Worm (Caenorhabditis elegans) whole organism, mixed stage, embryonic: ENCODE measurements around the gene catp-4.

Experiments
- bed-3 ChIP-seq: fragments of 200-800 bp; sonication (Bioruptor generic); optimal IDR thresholded peaks from 3 replicates; lab custom pipeline; 2018; ENCODE audit warnings: mild to moderate bottlenecking, missing genetic modification characterization, moderate library complexity, missing compliant biosample characterization
- elt-1 ChIP-seq: sonication (generic microtip); optimal IDR thresholded peaks from 2 replicates; lab custom pipeline; 2017; ENCODE audit warnings: missing genetic modification characterization, mild to moderate bottlenecking, missing compliant biosample characterization, antibody characterized with exemption, moderate library complexity, borderline replicate concordance; ENCODE audit not compliant: insufficient read depth
- hlh-1 ChIP-seq: fragments of 150-350 bp; optimal IDR thresholded peaks from 2 replicates; lab custom pipeline; 2014; ENCODE audit warnings: missing biosample characterization, missing genetic modification reagents, missing genetic modification characterization
- lin-13 ChIP-seq: fragments of 150-350 bp; optimal IDR thresholded peaks from 2 replicates; lab custom pipeline; 2014; ENCODE audit warnings: missing biosample characterization, missing genetic modification characterization
- mep-1 ChIP-seq: fragments of 150-350 bp; optimal IDR thresholded peaks from 2 replicates; lab custom pipeline; 2017; ENCODE audit warnings: missing biosample characterization, missing genetic modification reagents, missing genetic modification characterization, inconsistent platforms
- nhr-12 ChIP-seq: fragments of 150-350 bp; optimal IDR thresholded peaks from 2 replicates; lab custom pipeline; 2014; ENCODE audit warnings: missing biosample characterization, missing genetic modification characterization
- nhr-28 ChIP-seq: fragments of 150-350 bp; optimal IDR thresholded peaks from 2 replicates; lab custom pipeline; 2014; ENCODE audit warnings: missing biosample characterization, missing genetic modification characterization
- nhr-76 ChIP-seq: sonication (generic microtip); optimal IDR thresholded peaks from 2 replicates; lab custom pipeline; 2017; ENCODE audit warnings: missing biosample characterization, missing genetic modification characterization
- pha-4 ChIP-seq: fragments of 150-350 bp; optimal IDR thresholded peaks from 2 replicates; lab custom pipeline; 2018; ENCODE audit warnings: missing biosample characterization, missing genetic modification reagents, missing genetic modification characterization
- sptf-1 ChIP-seq: sonication (generic microtip); optimal IDR thresholded peaks from 2 replicates; lab custom pipeline; 2017; ENCODE audit warnings: mild to moderate bottlenecking, missing genetic modification characterization, moderate library complexity, missing compliant biosample characterization
- unc-120 ChIP-seq: sonication (generic microtip); optimal IDR thresholded peaks from 2 replicates; lab custom pipeline; 2017; ENCODE audit warnings: missing genetic modification characterization, missing compliant biosample characterization; ENCODE audit not compliant: poor library complexity, severe bottlenecking
- unc-39 ChIP-seq: fragments of 150-350 bp; optimal IDR thresholded peaks from 2 replicates; lab custom pipeline; 2014; ENCODE audit warnings: missing biosample characterization, missing genetic modification characterization
- unc-62 ChIP-seq: fragments of 150-350 bp; optimal IDR thresholded peaks from 2 replicates; lab custom pipeline; 2014; ENCODE audit warnings: missing biosample characterization, missing genetic modification reagents, missing genetic modification characterization
- ztf-11 ChIP-seq: fragments of 150-350 bp; optimal IDR thresholded peaks from 2 replicates; lab custom pipeline; 2014; ENCODE audit warnings: missing biosample characterization, missing genetic modification characterization

ce11 chrII:14610492-14611142 is 17.2 kb downstream of the catp-4 start:
- TF ChIP-seq bed-3 (GFP tag; lab: Kevin White, UChicago) (no peak), elt-1 (tag; lab: Kevin White, UChicago) (no peak), hlh-1 (tag; lab: Kevin White, UChicago) (no peak), nhr-12 (tag; lab: Kevin White, UChicago) (no peak), unc-62 (GFP tag; lab: Kevin White, UChicago) (no peak), sptf-1 (tag; lab: Kevin White, UChicago) (no peak), nhr-28 (tag; lab: Kevin White, UChicago) (no peak), ztf-11 (no peak), mep-1 (no peak), lin-13 (tag; lab: Kevin White, UChicago) (no peak), unc-39 (tag; lab: Kevin White, UChicago) (no peak), nhr-76 (tag; lab: Kevin White, UChicago) (no peak), unc-120 (tag; lab: Kevin White, UChicago) (no peak), pha-4 (no peak)
